Worm (Caenorhabditis elegans): ENCODE results near the gene svh-11.

- no peak for TF ChIP-seq daf-19 (GFP tag; conservative IDR thresholded peaks at IDR 0.05)
- no peak for TF ChIP-seq sdz-12 (GFP tag; optimal IDR thresholded peaks at IDR 0.05)
- no peak for TF ChIP-seq Y5F2A.4 (GFP tag; optimal IDR thresholded peaks at IDR 0.05)
- no peak for TF ChIP-seq attf-4 (tag; optimal IDR thresholded peaks at IDR 0.05)
- no peak for TF ChIP-seq nhr-77 (tag; optimal IDR thresholded peaks at IDR 0.05)
- no peak for TF ChIP-seq lin-39 (tag; optimal IDR thresholded peaks at IDR 0.05)
Observed at ce11 chrV:2179214-2179613, 27.7 kb upstream of the svh-11 start, which contains the start of gene cyp-33C1.

All from whole organism, L4 larva.